Worm (Caenorhabditis elegans): ENCODE data around the gene C16D9.3.

ce11 chrV:8210527-8210926 is 29.3 kb downstream of the C16D9.3 start:
- TF ChIP-seq repo-1 (tag; optimal IDR thresholded peaks at IDR 0.05) (no peak), egl-44 (GFP tag; IDR thresholded peaks at IDR 0.05) (no peak), pha-4 (tag; optimal IDR thresholded peaks at IDR 0.05) (no peak), unc-130 (GFP tag; optimal IDR thresholded peaks at IDR 0.05) (no peak), ztf-28 (GFP tag; IDR thresholded peaks at IDR 0.05) (no peak), C17E4.6 (GFP tag; IDR thresholded peaks at IDR 0.05) (no peak), ekl-4 (GFP tag; IDR thresholded peaks at IDR 0.05) (no peak), die-1 (tag; optimal IDR thresholded peaks at IDR 0.05) (no peak), snpc-4 (GFP tag; optimal IDR thresholded peaks at IDR 0.05) (no peak), snpc-4 (tag; optimal IDR thresholded peaks at IDR 0.05) (no peak)

Measured in whole organism, young adult.